Worm (Caenorhabditis elegans): ENCODE measurements around the gene max-1.

max-1 gene

ce11 chrV:13085917-13086552 lies 34.0 kb downstream of the max-1 start (continued):
- TF ChIP-seq F55B11.4 (tag; optimal IDR thresholded peaks at IDR 0.05; ENCODE audit: borderline replicate concordance, insufficient read depth) = no peak
- TF ChIP-seq ztf-18 (tag; optimal IDR thresholded peaks at IDR 0.05) = peak; percentile 7
- no peak for TF ChIP-seq attf-6 (GFP tag; IDR thresholded peaks at IDR 0.05)
- TF ChIP-seq egl-18 (GFP tag; IDR thresholded peaks at IDR 0.05) = no peak
- 0 out of 2 replicates have a peak, but pooled peaks have one; percentile 59 for TF ChIP-seq lin-26 (GFP tag; IDR thresholded peaks at IDR 0.05)
- no peak for TF ChIP-seq ekl-4 (GFP tag; IDR thresholded peaks at IDR 0.05)
- no peak for TF ChIP-seq ceh-40 (GFP tag; IDR thresholded peaks at IDR 0.05)
- TF ChIP-seq lsy-27 (tag; optimal IDR thresholded peaks at IDR 0.05; ENCODE audit: borderline replicate concordance, insufficient read depth) = no peak
- peak; percentile 54 for TF ChIP-seq unc-62 (GFP tag; optimal IDR thresholded peaks at IDR 0.05)
- TF ChIP-seq dox-1 (GFP tag; IDR thresholded peaks at IDR 0.05) = peak; percentile 62; the same call in 1 of the 2 replicates
- TF ChIP-seq T07F8.4 (tag; optimal IDR thresholded peaks at IDR 0.05) = no peak
- TF ChIP-seq K12H6.12 (tag; optimal IDR thresholded peaks at IDR 0.05) = peak; percentile 80
- TF ChIP-seq sea-2 (GFP tag; IDR thresholded peaks at IDR 0.05) = no peak
- TF ChIP-seq C06A6.2 (GFP tag; conservative IDR thresholded peaks at IDR 0.05) = 0 out of 2 replicates have a peak, but pooled peaks have one; percentile 33
- TF ChIP-seq bed-1 (GFP tag; IDR thresholded peaks at IDR 0.05) = no peak
- no peak for TF ChIP-seq madf-6 (GFP tag; IDR thresholded peaks at IDR 0.05)
- peak; percentile 37; the same call in 1 of the 2 replicates for TF ChIP-seq lir-1 (GFP tag; conservative IDR thresholded peaks at IDR 0.05)
- no peak for TF ChIP-seq nhr-120 (GFP tag; IDR thresholded peaks at IDR 0.05)
- peak; percentile 4 for TF ChIP-seq F52B5.7 (tag; optimal IDR thresholded peaks at IDR 0.05)
- TF ChIP-seq athp-1 (tag; optimal IDR thresholded peaks at IDR 0.05) = peak; percentile 3
- TF ChIP-seq ztf-25 (GFP tag; IDR thresholded peaks at IDR 0.05) = no peak
- TF ChIP-seq F57A8.1 (GFP tag; optimal IDR thresholded peaks at IDR 0.05) = no peak
- no peak for TF ChIP-seq snpc-4 (GFP tag; optimal IDR thresholded peaks at IDR 0.05)
- peak in 2 of 4 experiments; percentile 27 to 56 for TF ChIP-seq snpc-4 (tag; optimal IDR thresholded peaks at IDR 0.05)
- no peak for TF ChIP-seq snpc-1.1 (tag; optimal IDR thresholded peaks at IDR 0.05; ENCODE audit: insufficient read depth)
- peak; percentile 55 to 72 for TF ChIP-seq let-607 (tag; optimal IDR thresholded peaks at IDR 0.05)
- no peak for TF ChIP-seq hlh-26 (GFP tag; conservative IDR thresholded peaks at IDR 0.05)
- no peak for TF ChIP-seq lsl-1 (GFP tag; optimal IDR thresholded peaks at IDR 0.05)
- peak; percentile 56 for TF ChIP-seq tlf-1 (GFP tag; optimal IDR thresholded peaks at IDR 0.05)
- TF ChIP-seq C17E4.6 (GFP tag; IDR thresholded peaks at IDR 0.05) = no peak
- no peak for TF ChIP-seq cebp-1 (GFP tag; IDR thresholded peaks at IDR 0.05)
- TF ChIP-seq cebp-1 (tag; optimal IDR thresholded peaks at IDR 0.05) = peak; percentile 61
- TF ChIP-seq mel-28 (tag; optimal IDR thresholded peaks at IDR 0.05; ENCODE audit: borderline replicate concordance) = no peak
- no peak for TF ChIP-seq sdz-38 (tag; optimal IDR thresholded peaks at IDR 0.05)
- no peak for TF ChIP-seq efl-1 (GFP tag; optimal IDR thresholded peaks at IDR 0.05)
- no peak for TF ChIP-seq ccch-3 (GFP tag; optimal IDR thresholded peaks at IDR 0.05)
- no peak for TF ChIP-seq ztf-6 (GFP tag; IDR thresholded peaks at IDR 0.05)
- TF ChIP-seq F39B2.1 (GFP tag; IDR thresholded peaks at IDR 0.05) = no peak
- no peak for TF ChIP-seq F10E7.11 (tag; optimal IDR thresholded peaks at IDR 0.05)
- TF ChIP-seq let-526 (GFP tag; IDR thresholded peaks at IDR 0.05) = no peak
- TF ChIP-seq ceh-91 (GFP tag; IDR thresholded peaks at IDR 0.05) = no peak
- no peak for TF ChIP-seq hlh-12 (tag; optimal IDR thresholded peaks at IDR 0.05)
- no peak for TF ChIP-seq F23B12.7 (tag; optimal IDR thresholded peaks at IDR 0.05; ENCODE audit: insufficient read depth)
- TF ChIP-seq ceh-79 (tag; optimal IDR thresholded peaks at IDR 0.05) = no peak
- TF ChIP-seq ztf-22 (GFP tag; optimal IDR thresholded peaks at IDR 0.05) = no peak
- TF ChIP-seq tbx-9 (tag; optimal IDR thresholded peaks at IDR 0.05; ENCODE audit: borderline replicate concordance) = no peak
- TF ChIP-seq mes-4 (tag; optimal IDR thresholded peaks at IDR 0.05) = no peak
- peak; percentile 5 for TF ChIP-seq nhr-90 (tag; optimal IDR thresholded peaks at IDR 0.05)

Data from whole organism, young adult.